Worm (Caenorhabditis elegans): ENCODE results near the gene irld-66.
A peak's percentile ranks its signal among the peaks of the same experiment; 100 is the strongest.

Gene irld-66

ce11 chrII:2920817-2921458, 19.7 kb downstream of the irld-66 start (continued):
- no peak for TF ChIP-seq nfya-2 (GFP tag; IDR thresholded peaks at IDR 0.05)
- TF ChIP-seq fkh-3 (tag; optimal IDR thresholded peaks at IDR 0.05), result no peak
- TF ChIP-seq B0336.3 (GFP tag; IDR thresholded peaks at IDR 0.05), result peak; percentile 96
- peak; percentile 58 for TF ChIP-seq tlf-1 (GFP tag; optimal IDR thresholded peaks at IDR 0.05)
- no peak for TF ChIP-seq akir-1 (GFP tag; optimal IDR thresholded peaks at IDR 0.05)
- TF ChIP-seq bed-1 (GFP tag; IDR thresholded peaks at IDR 0.05), result 0 out of 2 replicates have a peak, but pooled peaks have one; percentile 43
- TF ChIP-seq tbp1 (GFP tag; optimal IDR thresholded peaks at IDR 0.05), result peak; percentile 45
- 0 out of 2 replicates have a peak, but pooled peaks have one; percentile 56 for TF ChIP-seq hlh-26 (GFP tag; conservative IDR thresholded peaks at IDR 0.05)
- TF ChIP-seq dox-1 (GFP tag; IDR thresholded peaks at IDR 0.05), result peak; percentile 71
- TF ChIP-seq nfyb-1 (GFP tag; IDR thresholded peaks at IDR 0.05), result no peak; the same call in 1 of the 2 replicates
- TF ChIP-seq sptf-2 (GFP tag; optimal IDR thresholded peaks at IDR 0.05), result no peak
- peak; percentile 85 for TF ChIP-seq madf-8 (GFP tag; conservative IDR thresholded peaks at IDR 0.05)
- no peak for TF ChIP-seq bed-2 (GFP tag; IDR thresholded peaks at IDR 0.05)
- peak; percentile 31 for TF ChIP-seq ztf-18 (tag; optimal IDR thresholded peaks at IDR 0.05)
- TF ChIP-seq ets-4 (GFP tag; optimal IDR thresholded peaks at IDR 0.05), result no peak
- TF ChIP-seq B0261.1 (tag; optimal IDR thresholded peaks at IDR 0.05), result peak; percentile 9
- TF ChIP-seq Y53F4B.3 (GFP tag; IDR thresholded peaks at IDR 0.05), result no peak
- TF ChIP-seq F57A8.1 (GFP tag; optimal IDR thresholded peaks at IDR 0.05), result no peak
- TF ChIP-seq F23B12.7 (tag; optimal IDR thresholded peaks at IDR 0.05; ENCODE audit: insufficient read depth), result no peak
- TF ChIP-seq hmg-1.2 (GFP tag; IDR thresholded peaks at IDR 0.05), result peak; percentile 99
- TF ChIP-seq nhr-179 (tag; optimal IDR thresholded peaks at IDR 0.05), result no peak
- TF ChIP-seq cebp-1 (GFP tag; IDR thresholded peaks at IDR 0.05), result peak; percentile 84
- TF ChIP-seq cebp-1 (tag; optimal IDR thresholded peaks at IDR 0.05), result peak; percentile 93
- TF ChIP-seq snpc-1.1 (tag; optimal IDR thresholded peaks at IDR 0.05; ENCODE audit: insufficient read depth), result no peak
- TF ChIP-seq F52B5.7 (tag; optimal IDR thresholded peaks at IDR 0.05), result peak; percentile 37
- peak; percentile 22 for TF ChIP-seq snpc-4 (GFP tag; optimal IDR thresholded peaks at IDR 0.05)
- peak in 2 of 4 experiments; percentile 39 to 45 for TF ChIP-seq snpc-4 (tag; optimal IDR thresholded peaks at IDR 0.05)
- peak; percentile 62 for TF ChIP-seq nhr-90 (tag; optimal IDR thresholded peaks at IDR 0.05)
- peak; percentile 62; the same call in 1 of the 2 replicates for TF ChIP-seq zfh-2 (GFP tag; conservative IDR thresholded peaks at IDR 0.05)
- TF ChIP-seq let-607 (tag; optimal IDR thresholded peaks at IDR 0.05), result no peak
- TF ChIP-seq nhr-120 (GFP tag; IDR thresholded peaks at IDR 0.05), result no peak

- TF ChIP-seq atf-7 (tag; optimal IDR thresholded peaks at IDR 0.05), result no peak
- TF ChIP-seq egrh-3 (GFP tag; IDR thresholded peaks at IDR 0.05), result peak; percentile 77; the same call in 1 of the 2 replicates
- peak; percentile 5; the same call in 1 of the 2 replicates for TF ChIP-seq mcd-1 (GFP tag; IDR thresholded peaks at IDR 0.05)
- TF ChIP-seq zfh-2 (GFP tag; conservative IDR thresholded peaks at IDR 0.05), result peak; percentile 69
Measured at ce11 chrII:2920234-2920633, 20.4 kb downstream of the irld-66 start.

- TF ChIP-seq egrh-3 (GFP tag; IDR thresholded peaks at IDR 0.05) (no peak), hmg-1.2 (GFP tag; IDR thresholded peaks at IDR 0.05) (peak; percentile 25; the same call in 1 of the 2 replicates), Y56A3A.18 (GFP tag; IDR thresholded peaks at IDR 0.05) (no peak), egl-18 (GFP tag; IDR thresholded peaks at IDR 0.05) (no peak), hsf-1 (GFP tag; IDR thresholded peaks at IDR 0.05) (no peak), lin-40 (tag; optimal IDR thresholded peaks at IDR 0.05) (no peak), nhr-179 (tag; optimal IDR thresholded peaks at IDR 0.05) (no peak), athp-1 (tag; optimal IDR thresholded peaks at IDR 0.05) (peak; percentile 16), efl-1 (GFP tag; optimal IDR thresholded peaks at IDR 0.05) (peak; percentile 87), bed-1 (GFP tag; IDR thresholded peaks at IDR 0.05) (no peak), let-607 (tag; optimal IDR thresholded peaks at IDR 0.05) (no peak), ztf-26 (tag; optimal IDR thresholded peaks at IDR 0.05) (no peak), rec-8 (tag; optimal IDR thresholded peaks at IDR 0.05) (no peak), B0336.3 (GFP tag; IDR thresholded peaks at IDR 0.05) (peak; percentile 57; the same call in 1 of the 2 replicates), lsl-1 (GFP tag; optimal IDR thresholded peaks at IDR 0.05) (peak; percentile 100), tbp1 (GFP tag; optimal IDR thresholded peaks at IDR 0.05) (peak; percentile 28)
Measured at ce11 chrII:2919074-2919857, 21.4 kb downstream of the irld-66 start, which contains the start of the genes ncap-1 and Y110A2AR.1. Gene ncap-1 (minus strand): TSS chrII:2919314. Gene Y110A2AR.1 (plus strand): TSS chrII:2919710.

Data from whole organism, young adult.